Fruit fly (Drosophila melanogaster): ENCODE results near the gene CG7164.
"Not testable (repeated sequence)": the region's sequence is repeated elsewhere in the genome, so short reads cannot be mapped to it uniquely, and the experiment has no call there.

- TF ChIP-seq Myc (optimal IDR thresholded peaks at IDR 0.05); Hr78 (GFP tag; optimal IDR thresholded peaks at IDR 0.05): not testable (repeated sequence)
These were observed 48.7 kb upstream of the CG7164 start, which contains the start of gene CG13796 for dm6 chr2L:7732570-7732969.

All from whole organism, wandering third instar larva.